Worm (Caenorhabditis elegans): ENCODE data around the gene dhs-11.

dhs-11 gene

DNA sequence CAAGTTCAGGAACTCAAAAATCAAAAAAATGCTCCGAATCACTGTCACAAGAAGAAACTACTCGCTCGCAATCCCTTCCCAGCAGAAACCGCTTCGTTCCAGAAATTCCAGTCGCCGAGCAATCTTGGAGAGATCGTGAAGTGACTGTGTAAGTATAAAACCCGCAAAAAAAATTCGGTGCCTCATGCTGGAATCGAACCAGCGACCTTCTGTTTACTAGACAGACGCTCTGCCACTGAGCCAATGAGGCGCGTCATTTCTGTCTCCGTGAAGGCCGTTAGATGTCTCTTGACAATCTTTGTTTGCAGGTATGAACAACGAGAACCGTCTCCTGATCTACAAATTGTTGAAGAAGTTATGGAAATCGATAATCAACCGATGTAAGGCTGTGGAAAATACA lies 18.1 kb downstream of the dhs-11 start (continued):
- TF ChIP-seq unc-62 (GFP tag; optimal IDR thresholded peaks at IDR 0.05) (no peak), Y67H2A.10 (GFP tag; conservative IDR thresholded peaks at IDR 0.05) (no peak), rec-8 (tag; optimal IDR thresholded peaks at IDR 0.05) (peak; percentile 59 to 73), pha-4 (tag; optimal IDR thresholded peaks at IDR 0.05) (no peak), F22D6.2 (tag; optimal IDR thresholded peaks at IDR 0.05) (no peak), dox-1 (GFP tag; IDR thresholded peaks at IDR 0.05) (peak; percentile 88), hlh-12 (tag; optimal IDR thresholded peaks at IDR 0.05) (no peak), sdz-38 (tag; optimal IDR thresholded peaks at IDR 0.05) (no peak), sea-2 (GFP tag; IDR thresholded peaks at IDR 0.05) (no peak), mcd-1 (GFP tag; IDR thresholded peaks at IDR 0.05) (peak; percentile 60), hsf-1 (GFP tag; IDR thresholded peaks at IDR 0.05) (peak; percentile 53; the same call in 1 of the 2 replicates), ama-1 (optimal IDR thresholded peaks at IDR 0.05) (no peak), ama-1 (GFP tag; optimal IDR thresholded peaks at IDR 0.05) (peak; percentile 68 to 78), rpc-1 (optimal IDR thresholded peaks at IDR 0.05) (peak; percentile 71), rpc-1 (tag; optimal IDR thresholded peaks at IDR 0.05) (peak; percentile 85), lir-1 (GFP tag; conservative IDR thresholded peaks at IDR 0.05) (peak; percentile 68), nhr-27 (tag; optimal IDR thresholded peaks at IDR 0.05) (peak; percentile 23), rcor-1 (GFP tag; IDR thresholded peaks at IDR 0.05) (peak; percentile 51; the same call in 1 of the 2 replicates), pbrm-1 (GFP tag; IDR thresholded peaks at IDR 0.05) (no peak), nhr-90 (tag; optimal IDR thresholded peaks at IDR 0.05) (peak; percentile 75), ceh-100 (GFP tag; IDR thresholded peaks at IDR 0.05) (peak; percentile 51; the same call in 1 of the 2 replicates), ztf-3 (GFP tag; optimal IDR thresholded peaks at IDR 0.05) (no peak), ets-4 (GFP tag; optimal IDR thresholded peaks at IDR 0.05) (no peak), F49E8.2 (tag; optimal IDR thresholded peaks at IDR 0.05; ENCODE audit: insufficient read depth) (peak; percentile 73), akir-1 (GFP tag; optimal IDR thresholded peaks at IDR 0.05) (no peak), chd-7 (tag; optimal IDR thresholded peaks at IDR 0.05) (peak; percentile 51), F52B5.7 (tag; optimal IDR thresholded peaks at IDR 0.05) (peak; percentile 45), ztf-6 (GFP tag; IDR thresholded peaks at IDR 0.05) (no peak), Y56A3A.18 (GFP tag; IDR thresholded peaks at IDR 0.05) (0 out of 2 replicates have a peak, but pooled peaks have one; percentile 21), let-607 (tag; optimal IDR thresholded peaks at IDR 0.05) (no peak), sptf-2 (GFP tag; optimal IDR thresholded peaks at IDR 0.05) (peak; percentile 85), lag-1 (GFP tag; IDR thresholded peaks at IDR 0.05) (no peak), madf-6 (GFP tag; IDR thresholded peaks at IDR 0.05) (peak; percentile 77), K11D2.4 (GFP tag; IDR thresholded peaks at IDR 0.05) (0 out of 2 replicates have a peak, but pooled peaks have one; percentile 36), mel-28 (tag; optimal IDR thresholded peaks at IDR 0.05; ENCODE audit: borderline replicate concordance) (peak; percentile 49), attf-6 (GFP tag; IDR thresholded peaks at IDR 0.05) (peak; percentile 72), zfh-2 (GFP tag; conservative IDR thresholded peaks at IDR 0.05) (peak; percentile 55; the same call in 1 of the 2 replicates), xnd-1 (tag; optimal IDR thresholded peaks at IDR 0.05) (no peak), ztf-25 (GFP tag; IDR thresholded peaks at IDR 0.05) (peak; percentile 65), hrde-1 (tag; optimal IDR thresholded peaks at IDR 0.05; ENCODE audit: borderline replicate concordance) (peak; percentile 62), aptf-2 (GFP tag; conservative IDR thresholded peaks at IDR 0.05) (no peak), nfya-1 (tag; optimal IDR thresholded peaks at IDR 0.05; ENCODE audit: borderline replicate concordance, insufficient read depth) (no peak), snpc-1.3 (tag; optimal IDR thresholded peaks at IDR 0.05; ENCODE audit: insufficient read depth) (peak; percentile 80), egl-18 (GFP tag; IDR thresholded peaks at IDR 0.05) (no peak), lsl-1 (GFP tag; optimal IDR thresholded peaks at IDR 0.05) (peak; percentile 57), zim-3 (tag; optimal IDR thresholded peaks at IDR 0.05) (peak; percentile 70), F39B2.1 (GFP tag; IDR thresholded peaks at IDR 0.05) (no peak), dpff-1 (tag; optimal IDR thresholded peaks at IDR 0.05) (no peak)
